Worm (Caenorhabditis elegans) whole organism, mixed stage, embryonic: ENCODE results near the gene lip-1.

Experiments used
- ces-1 ChIP-seq: fragments of 150-350 bp; optimal IDR thresholded peaks from 2 replicates; lab custom pipeline; 2014; ENCODE audit warnings: missing biosample characterization, missing genetic modification reagents, missing genetic modification characterization
- elt-3 ChIP-seq: fragments of 150-350 bp; optimal IDR thresholded peaks from 2 replicates; lab custom pipeline; 2014; ENCODE audit warnings: missing biosample characterization, missing genetic modification characterization
- ham-2 ChIP-seq: fragments of 200-800 bp; sonication (Bioruptor generic); optimal IDR thresholded peaks from 2 replicates; lab custom pipeline; 2018; ENCODE audit warnings: mild to moderate bottlenecking, missing genetic modification characterization, missing compliant biosample characterization
- lsy-2 ChIP-seq: fragments of 150-350 bp; optimal IDR thresholded peaks from 2 replicates; lab custom pipeline; 2014; ENCODE audit warnings: missing biosample characterization, missing genetic modification characterization
- mep-1 ChIP-seq: fragments of 150-350 bp; optimal IDR thresholded peaks from 2 replicates; lab custom pipeline; 2017; ENCODE audit warnings: missing biosample characterization, missing genetic modification reagents, missing genetic modification characterization, inconsistent platforms
- nhr-28 ChIP-seq: fragments of 150-350 bp; optimal IDR thresholded peaks from 2 replicates; lab custom pipeline; 2014; ENCODE audit warnings: missing biosample characterization, missing genetic modification characterization

ce11 chrIV:6852727-6853126 lies 10.0 kb downstream of the lip-1 start:
- TF ChIP-seq lsy-2 (no peak), nhr-28 (tag; lab: Kevin White, UChicago) (no peak), mep-1 (tag; lab: Kevin White, UChicago) (no peak), ham-2 (GFP tag; lab: Kevin White, UChicago) (no peak), elt-3 (no peak), ces-1 (no peak)
